Worm (Caenorhabditis elegans): ENCODE results near the gene C27H6.9.

C27H6.9 gene

ce11 chrV:10002720-10003119 lies 20.1 kb downstream of the C27H6.9 start:
- TF ChIP-seq elt-3 (tag; optimal IDR thresholded peaks at IDR 0.05) (no peak), nhr-25 (tag; optimal IDR thresholded peaks at IDR 0.05) (peak; percentile 60), unc-55 (GFP tag; optimal IDR thresholded peaks at IDR 0.05) (no peak), lsy-2 (tag; optimal IDR thresholded peaks at IDR 0.05) (no peak), ceh-16 (tag; optimal IDR thresholded peaks at IDR 0.05) (no peak), ceh-82 (tag; optimal IDR thresholded peaks at IDR 0.05) (no peak), ztf-4 (tag; optimal IDR thresholded peaks at IDR 0.05) (no peak), crh-2 (tag; optimal IDR thresholded peaks at IDR 0.05) (peak; percentile 38), sma-9 (GFP tag; optimal IDR thresholded peaks at IDR 0.05) (peak; percentile 52), sma-9 (tag; optimal IDR thresholded peaks at IDR 0.05) (no peak), nhr-129 (tag; optimal IDR thresholded peaks at IDR 0.05) (peak; percentile 12), nhr-6 (tag; optimal IDR thresholded peaks at IDR 0.05) (peak; percentile 41), nhr-21 (tag; optimal IDR thresholded peaks at IDR 0.05) (no peak), blmp-1 (tag; optimal IDR thresholded peaks at IDR 0.05; ENCODE audit: insufficient read depth) (peak; percentile 55), zag-1 (tag; optimal IDR thresholded peaks at IDR 0.05) (no peak)

ce11 chrV:10003315-10003969 lies 20.8 kb downstream of the C27H6.9 start:
- TF ChIP-seq lsy-2 (tag; optimal IDR thresholded peaks at IDR 0.05) (peak in 1 of 2 experiments; percentile 81), ama-1 (optimal IDR thresholded peaks at IDR 0.05) (no peak), sma-9 (GFP tag; optimal IDR thresholded peaks at IDR 0.05) (peak; percentile 52), sma-9 (tag; optimal IDR thresholded peaks at IDR 0.05) (no peak), ceh-82 (tag; optimal IDR thresholded peaks at IDR 0.05) (no peak), fos-1 (tag; optimal IDR thresholded peaks at IDR 0.05) (no peak), sem-4 (tag; optimal IDR thresholded peaks at IDR 0.05) (peak; percentile 69), dmd-4 (tag; optimal IDR thresholded peaks at IDR 0.05) (no peak), nhr-25 (tag; optimal IDR thresholded peaks at IDR 0.05) (peak; percentile 38), nhr-11 (tag; optimal IDR thresholded peaks at IDR 0.05) (peak; percentile 29), snpc-4 (tag; optimal IDR thresholded peaks at IDR 0.05) (peak; percentile 60), lin-13 (GFP tag; optimal IDR thresholded peaks at IDR 0.05) (peak; percentile 70), unc-55 (GFP tag; optimal IDR thresholded peaks at IDR 0.05) (peak; percentile 87), C34F6.9 (tag; optimal IDR thresholded peaks at IDR 0.05) (peak; percentile 71), peb-1 (tag; optimal IDR thresholded peaks at IDR 0.05) (no peak), zag-1 (tag; optimal IDR thresholded peaks at IDR 0.05) (peak; percentile 14), mab-5 (tag; optimal IDR thresholded peaks at IDR 0.05) (peak; percentile 15), nhr-23 (tag; optimal IDR thresholded peaks at IDR 0.05) (no peak), F13H6.1 (tag; optimal IDR thresholded peaks at IDR 0.05) (no peak), nhr-129 (tag; optimal IDR thresholded peaks at IDR 0.05) (peak; percentile 72), crh-2 (tag; optimal IDR thresholded peaks at IDR 0.05) (peak; percentile 61), mdl-1 (tag; optimal IDR thresholded peaks at IDR 0.05) (no peak), sma-3 (GFP tag; optimal IDR thresholded peaks at IDR 0.05) (no peak), nhr-21 (tag; optimal IDR thresholded peaks at IDR 0.05) (peak; percentile 1), blmp-1 (tag; optimal IDR thresholded peaks at IDR 0.05; ENCODE audit: insufficient read depth) (no peak), egl-27 (tag; optimal IDR thresholded peaks at IDR 0.05) (no peak)

ce11 chrV:10004048-10004761 lies 21.5 kb downstream of the C27H6.9 start, which contains the start of gene uda-1:
Gene uda-1 (plus strand): TSS chrV:10004755.
- TF ChIP-seq blmp-1 (tag; optimal IDR thresholded peaks at IDR 0.05; ENCODE audit: insufficient read depth) (peak; percentile 61), crh-2 (tag; optimal IDR thresholded peaks at IDR 0.05) (peak; percentile 6)

- TF ChIP-seq ztf-11 (tag; optimal IDR thresholded peaks at IDR 0.05) (no peak), sma-9 (GFP tag; optimal IDR thresholded peaks at IDR 0.05) (no peak), sma-9 (tag; optimal IDR thresholded peaks at IDR 0.05) (no peak), nhr-129 (tag; optimal IDR thresholded peaks at IDR 0.05) (peak; percentile 10)
These were observed 23.7 kb downstream of the C27H6.9 start for ce11 chrV:10006374-10006773.

ce11 chrV:10007484-10007883 lies 24.8 kb downstream of the C27H6.9 start:
- no peak for TF ChIP-seq snpc-4 (tag; optimal IDR thresholded peaks at IDR 0.05)
- no peak for TF ChIP-seq nhr-25 (tag; optimal IDR thresholded peaks at IDR 0.05)
- no peak for TF ChIP-seq nhr-77 (tag; optimal IDR thresholded peaks at IDR 0.05)
- no peak for TF ChIP-seq elt-1 (tag; optimal IDR thresholded peaks at IDR 0.05)
- TF ChIP-seq unc-62 (GFP tag; optimal IDR thresholded peaks at IDR 0.05) = no peak
- no peak for TF ChIP-seq nhr-11 (tag; optimal IDR thresholded peaks at IDR 0.05)
- TF ChIP-seq peb-1 (tag; optimal IDR thresholded peaks at IDR 0.05) = no peak
- no peak for TF ChIP-seq R02D3.7 (tag; optimal IDR thresholded peaks at IDR 0.05)
- no peak for TF ChIP-seq nhr-129 (tag; optimal IDR thresholded peaks at IDR 0.05)
- no peak for TF ChIP-seq unc-39 (tag; optimal IDR thresholded peaks at IDR 0.05)
- no peak for TF ChIP-seq lin-11 (tag; optimal IDR thresholded peaks at IDR 0.05)
- no peak for TF ChIP-seq Y55F3AM.14 (GFP tag; optimal IDR thresholded peaks at IDR 0.05)
- no peak for TF ChIP-seq crh-2 (tag; optimal IDR thresholded peaks at IDR 0.05)
- TF ChIP-seq skn-1 (tag; optimal IDR thresholded peaks at IDR 0.05) = no peak
- no peak for TF ChIP-seq mab-5 (tag; optimal IDR thresholded peaks at IDR 0.05)
- no peak for TF ChIP-seq C34F6.9 (tag; optimal IDR thresholded peaks at IDR 0.05)
- TF ChIP-seq ceh-82 (tag; optimal IDR thresholded peaks at IDR 0.05) = no peak
- TF ChIP-seq lin-13 (GFP tag; optimal IDR thresholded peaks at IDR 0.05) = no peak
- no peak for TF ChIP-seq nhr-6 (tag; optimal IDR thresholded peaks at IDR 0.05)
- TF ChIP-seq aly-2 (tag; optimal IDR thresholded peaks at IDR 0.05) = no peak

Data from whole organism, L2 larva.